Worm (Caenorhabditis elegans) whole organism, L3 larva: ENCODE results near the gene svh-5.

Experiments used
- ama-1 ChIP-seq: fragments of 150-350 bp; optimal IDR thresholded peaks from 2 replicates; lab custom pipeline; 2018
- egl-27 ChIP-seq: sonication (generic microtip); optimal IDR thresholded peaks from 4 replicates; lab custom pipeline; 2017; ENCODE audit warnings: missing biosample characterization, missing genetic modification reagents, missing genetic modification characterization
- elt-2 ChIP-seq: sonication (generic microtip); optimal IDR thresholded peaks from 2 replicates; lab custom pipeline; 2016; ENCODE audit warnings: missing genetic modification reagents, mild to moderate bottlenecking, missing genetic modification characterization, missing compliant biosample characterization
- elt-3 ChIP-seq, 3 experiments: fragments of 150-350 bp in 1 of 3; sonication (generic microtip) in 2 of 3; optimal IDR thresholded peaks; 2 replicates in 2 of 3; 4 replicates in 1 of 3; lab custom pipeline; 2014 to 2017; ENCODE audit warnings: missing biosample characterization in 3 of 3, missing genetic modification characterization in 3 of 3
- nhr-11 ChIP-seq: fragments of 150-350 bp; optimal IDR thresholded peaks from 2 replicates; lab custom pipeline; 2014; ENCODE audit warnings: missing biosample characterization, missing genetic modification characterization
- nhr-23 ChIP-seq: fragments of 150-350 bp; optimal IDR thresholded peaks from 2 replicates; lab custom pipeline; 2014; ENCODE audit warnings: missing biosample characterization, missing genetic modification reagents, missing genetic modification characterization
- tbx-2 ChIP-seq: sonication (generic microtip); optimal IDR thresholded peaks from 2 replicates; lab custom pipeline; 2016; ENCODE audit warnings: mild to moderate bottlenecking, missing genetic modification characterization, missing compliant biosample characterization
- unc-39 ChIP-seq: sonication (generic microtip); optimal IDR thresholded peaks from 4 replicates; lab custom pipeline; 2017; ENCODE audit warnings: missing biosample characterization, missing genetic modification characterization
- zag-1 ChIP-seq: fragments of 150-350 bp; optimal IDR thresholded peaks from 2 replicates; lab custom pipeline; 2014; ENCODE audit warnings: missing biosample characterization, missing genetic modification characterization
- ztf-11 ChIP-seq: fragments of 150-350 bp; optimal IDR thresholded peaks from 2 replicates; lab custom pipeline; 2014; ENCODE audit warnings: missing biosample characterization, missing genetic modification characterization
- ztf-4 ChIP-seq: fragments of 150-350 bp; optimal IDR thresholded peaks from 2 replicates; lab custom pipeline; 2014; ENCODE audit warnings: missing biosample characterization, missing genetic modification characterization

ce11 chrX:15335636-15336035 is 42.0 kb downstream of the svh-5 start:
- TF ChIP-seq ztf-4 (tag; lab: Kevin White, UChicago) = no peak
- no peak for TF ChIP-seq nhr-11 (tag; lab: Kevin White, UChicago)
- TF ChIP-seq ama-1 (lab: Kevin White, UChicago) = no peak
- TF ChIP-seq elt-2 = no peak
- no peak for TF ChIP-seq zag-1 (tag; lab: Kevin White, UChicago)
- TF ChIP-seq tbx-2 (tag; lab: Kevin White, UChicago) = no peak
- TF ChIP-seq ztf-11 (tag; lab: Kevin White, UChicago) = no peak
- no peak for TF ChIP-seq unc-39 (tag; lab: Kevin White, UChicago)
- TF ChIP-seq elt-3 (tag; optimal IDR thresholded peaks at IDR 0.05; lab: Kevin White, UChicago) = no peak
- TF ChIP-seq egl-27 (tag; lab: Kevin White, UChicago) = no peak
- no peak for TF ChIP-seq nhr-23 (tag; lab: Kevin White, UChicago)
